Worm (Caenorhabditis elegans) whole organism, L2 larva: Measurements from ENCODE around the gene F09A5.2.
A peak's percentile ranks its signal among the peaks of the same experiment; 100 is the strongest.

Experiments used
- C34F6.9 ChIP-seq: fragments of 150-350 bp; optimal IDR thresholded peaks from 2 replicates; lab custom pipeline; 2014; ENCODE audit warnings: missing biosample characterization, missing genetic modification characterization
- F13H6.1 ChIP-seq: sonication (generic microtip); optimal IDR thresholded peaks from 2 replicates; lab custom pipeline; 2016; ENCODE audit warnings: missing genetic modification characterization, missing compliant biosample characterization
- Y55F3AM.14 ChIP-seq: fragments of 200-800 bp; sonication (Bioruptor generic); optimal IDR thresholded peaks from 2 replicates; lab custom pipeline; 2018; ENCODE audit warnings: mild to moderate bottlenecking, missing genetic modification characterization, missing compliant biosample characterization
- ZK546.5 ChIP-seq: sonication (generic microtip); optimal IDR thresholded peaks from 2 replicates; lab custom pipeline; 2017; ENCODE audit warnings: missing biosample characterization, missing genetic modification characterization
- alr-1 ChIP-seq: fragments of 150-350 bp; optimal IDR thresholded peaks from 2 replicates; lab custom pipeline; 2014; ENCODE audit warnings: missing biosample characterization, missing genetic modification characterization
- aly-2 ChIP-seq: fragments of 150-350 bp; optimal IDR thresholded peaks from 2 replicates; lab custom pipeline; 2014; ENCODE audit warnings: missing biosample characterization, missing genetic modification characterization
- ama-1 ChIP-seq: fragments of 150-350 bp; optimal IDR thresholded peaks from 2 replicates; lab custom pipeline; 2018; ENCODE audit warnings: inconsistent platforms
- blmp-1 ChIP-seq: sonication (generic microtip); optimal IDR thresholded peaks from 2 replicates; lab custom pipeline; 2017; ENCODE audit warnings: missing genetic modification characterization, mild to moderate bottlenecking, missing compliant biosample characterization, antibody characterized with exemption, moderate library complexity; ENCODE audit not compliant: insufficient read depth
- ceh-16 ChIP-seq: fragments of 150-350 bp; optimal IDR thresholded peaks from 2 replicates; lab custom pipeline; 2014; ENCODE audit warnings: missing biosample characterization, missing genetic modification characterization
- ceh-82 ChIP-seq: fragments of 150-350 bp; optimal IDR thresholded peaks from 2 replicates; lab custom pipeline; 2014; ENCODE audit warnings: missing biosample characterization, missing genetic modification characterization
- crh-2 ChIP-seq: sonication (generic microtip); optimal IDR thresholded peaks from 2 replicates; lab custom pipeline; 2017; ENCODE audit warnings: missing biosample characterization, missing genetic modification characterization
- egl-27 ChIP-seq: sonication (generic microtip); optimal IDR thresholded peaks from 3 replicates; lab custom pipeline; 2017; ENCODE audit warnings: missing biosample characterization, missing genetic modification reagents, missing genetic modification characterization
- elt-3 ChIP-seq: sonication (generic microtip); optimal IDR thresholded peaks from 2 replicates; lab custom pipeline; 2017; ENCODE audit warnings: missing biosample characterization, missing genetic modification characterization
- fos-1 ChIP-seq: fragments of 150-350 bp; optimal IDR thresholded peaks from 2 replicates; lab custom pipeline; 2014; ENCODE audit warnings: missing biosample characterization, missing genetic modification characterization
- gmeb-1 ChIP-seq: fragments of 150-350 bp; optimal IDR thresholded peaks from 2 replicates; lab custom pipeline; 2014; ENCODE audit warnings: missing biosample characterization, missing genetic modification characterization
- lin-11 ChIP-seq: fragments of 150-350 bp; sonication (generic microtip); optimal IDR thresholded peaks from 2 replicates; lab custom pipeline; 2014; ENCODE audit warnings: missing biosample characterization, missing genetic modification characterization, inconsistent platforms, mixed read lengths
- lin-39 ChIP-seq: fragments of 150-350 bp; optimal IDR thresholded peaks from 2 replicates; lab custom pipeline; 2014; ENCODE audit warnings: missing biosample characterization, missing genetic modification reagents, missing genetic modification characterization
- mab-5 ChIP-seq: fragments of 150-350 bp; optimal IDR thresholded peaks from 2 replicates; lab custom pipeline; 2014; ENCODE audit warnings: missing biosample characterization, missing genetic modification characterization
- mdl-1 ChIP-seq, 2 experiments: fragments of 150-350 bp in 1 of 2; sonication (generic microtip) in 1 of 2; optimal IDR thresholded peaks; 2 replicates each; lab custom pipeline; 2017; ENCODE audit warnings: missing biosample characterization in 2 of 2, missing genetic modification characterization in 2 of 2
- nhr-10 ChIP-seq: sonication (generic microtip); optimal IDR thresholded peaks from 2 replicates; lab custom pipeline; 2017; ENCODE audit warnings: missing biosample characterization, missing genetic modification characterization
- nhr-11 ChIP-seq: fragments of 150-350 bp; optimal IDR thresholded peaks from 2 replicates; lab custom pipeline; 2014; ENCODE audit warnings: missing biosample characterization, missing genetic modification characterization
- nhr-12 ChIP-seq: fragments of 150-350 bp; optimal IDR thresholded peaks from 2 replicates; lab custom pipeline; 2014; ENCODE audit warnings: missing biosample characterization, missing genetic modification characterization
- nhr-129 ChIP-seq: fragments of 150-350 bp; optimal IDR thresholded peaks from 2 replicates; lab custom pipeline; 2014; ENCODE audit warnings: missing biosample characterization, missing genetic modification characterization
- nhr-21 ChIP-seq: fragments of 150-350 bp; optimal IDR thresholded peaks from 2 replicates; lab custom pipeline; 2014; ENCODE audit warnings: missing biosample characterization, missing genetic modification characterization
- nhr-23 ChIP-seq: fragments of 150-350 bp; optimal IDR thresholded peaks from 2 replicates; lab custom pipeline; 2014; ENCODE audit warnings: missing biosample characterization, missing genetic modification reagents, missing genetic modification characterization
- nhr-25 ChIP-seq: fragments of 150-350 bp; sonication (generic microtip); optimal IDR thresholded peaks from 3 replicates; lab custom pipeline; 2014; ENCODE audit warnings: missing biosample characterization, missing genetic modification characterization
- peb-1 ChIP-seq: fragments of 150-350 bp; optimal IDR thresholded peaks from 2 replicates; lab custom pipeline; 2014; ENCODE audit warnings: missing biosample characterization, missing genetic modification characterization
- sem-4 ChIP-seq: fragments of 150-350 bp; optimal IDR thresholded peaks from 2 replicates; lab custom pipeline; 2014; ENCODE audit warnings: missing biosample characterization, missing genetic modification reagents, missing genetic modification characterization
- skn-1 ChIP-seq: sonication (generic microtip); optimal IDR thresholded peaks from 2 replicates; lab custom pipeline; 2017; ENCODE audit warnings: missing biosample characterization, missing genetic modification characterization
- sma-3 ChIP-seq: sonication (generic microtip); optimal IDR thresholded peaks from 2 replicates; lab custom pipeline; 2016; ENCODE audit warnings: missing genetic modification reagents, missing genetic modification characterization, missing compliant biosample characterization
- sma-9 ChIP-seq, 2 experiments: fragments of 150-350 bp in 1 of 2; sonication (generic microtip) in 1 of 2; optimal IDR thresholded peaks; 2 replicates each; lab custom pipeline; 2014 to 2016; ENCODE audit warnings: missing genetic modification characterization in 2 of 2, mild to moderate bottlenecking in 1 of 2, missing biosample characterization in 1 of 2, missing compliant biosample characterization in 1 of 2, missing genetic modification reagents in 1 of 2, moderate library complexity in 1 of 2
- snpc-4 ChIP-seq: fragments of 150-350 bp; optimal IDR thresholded peaks from 2 replicates; lab custom pipeline; 2014; ENCODE audit warnings: missing biosample characterization, missing genetic modification characterization
- unc-55 ChIP-seq: fragments of 150-350 bp; sonication (generic microtip); optimal IDR thresholded peaks from 3 replicates; lab custom pipeline; 2014; ENCODE audit warnings: missing biosample characterization, missing genetic modification reagents, missing genetic modification characterization
- zag-1 ChIP-seq: fragments of 150-350 bp; optimal IDR thresholded peaks from 2 replicates; lab custom pipeline; 2014; ENCODE audit warnings: missing biosample characterization, missing genetic modification characterization
- ztf-4 ChIP-seq: fragments of 150-350 bp; optimal IDR thresholded peaks from 2 replicates; lab custom pipeline; 2014; ENCODE audit warnings: missing biosample characterization, missing genetic modification characterization

The F09A5.2 gene

ce11 chrX:13110004-13110403 lies 24.9 kb upstream of the F09A5.2 start:
- TF ChIP-seq gmeb-1 (no peak), C34F6.9 (no peak), nhr-12 (tag; lab: Kevin White, UChicago) (no peak), nhr-11 (tag; lab: Kevin White, UChicago) (no peak), egl-27 (tag; lab: Kevin White, UChicago) (no peak), zag-1 (tag; lab: Kevin White, UChicago) (no peak), F13H6.1 (tag; lab: Kevin White, UChicago) (no peak), peb-1 (tag; lab: Kevin White, UChicago) (no peak), ceh-16 (tag; lab: Kevin White, UChicago) (no peak), alr-1 (no peak), lin-11 (no peak), fos-1 (no peak), mab-5 (tag; lab: Kevin White, UChicago) (no peak), nhr-10 (tag; lab: Kevin White, UChicago) (no peak)

DNA sequence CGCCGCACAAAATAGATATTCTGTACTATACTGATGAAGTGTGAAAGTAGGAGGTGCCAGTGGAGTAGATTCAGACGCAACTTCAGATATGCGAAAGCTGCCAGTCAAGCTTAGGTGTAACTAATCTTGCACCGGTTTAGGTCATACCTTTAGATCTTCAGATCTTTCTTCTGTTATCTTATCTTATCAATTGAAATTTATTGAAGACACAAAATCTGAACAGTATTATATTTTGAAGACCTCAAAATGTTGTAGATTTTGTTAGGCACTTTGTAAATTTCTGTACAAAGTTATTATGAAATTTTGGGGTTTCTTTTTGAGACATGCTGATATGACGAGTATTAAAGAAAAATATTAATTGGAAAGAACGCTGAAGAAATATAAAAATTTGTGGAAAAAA lies 22.2 kb upstream of the F09A5.2 start:
- TF ChIP-seq fos-1 (no peak), lin-11 (no peak), sma-3 (GFP tag; lab: Kevin White, UChicago) (no peak), gmeb-1 (no peak), Y55F3AM.14 (GFP tag; lab: Kevin White, UChicago) (no peak), sem-4 (tag; lab: Kevin White, UChicago) (no peak), snpc-4 (no peak), zag-1 (tag; lab: Kevin White, UChicago) (no peak), lin-39 (tag; lab: Kevin White, UChicago) (no peak), nhr-23 (no peak), unc-55 (GFP tag; lab: Kevin White, UChicago) (no peak), skn-1 (tag; lab: Kevin White, UChicago) (no peak), nhr-12 (tag; lab: Kevin White, UChicago) (no peak), elt-3 (tag; lab: Kevin White, UChicago) (no peak)

DNA sequence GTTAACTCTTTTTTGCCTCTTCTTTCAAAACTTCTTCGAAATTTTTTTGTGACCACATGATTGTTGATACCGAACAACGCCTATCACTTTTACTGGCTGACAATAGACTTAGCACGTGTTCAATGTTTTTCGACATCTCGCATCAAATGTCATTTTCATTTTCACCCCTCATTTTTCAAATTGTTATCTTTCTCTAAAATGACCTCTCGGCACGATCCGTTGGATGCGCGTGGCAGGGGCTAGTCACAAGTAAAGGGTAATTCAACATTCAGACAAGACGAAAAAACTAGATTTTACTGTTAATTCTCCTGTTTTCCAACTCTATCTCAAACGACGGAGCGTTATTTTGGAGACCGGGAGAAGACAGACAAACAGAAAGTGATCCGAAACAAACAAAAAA lies 21.4 kb upstream of the F09A5.2 start, which contains the start of gene F17H10.2:
Gene F17H10.2, plus strand, starts transcription at position 316 of the 400 bp plus-strand sequence.
- TF ChIP-seq nhr-12 (tag; lab: Kevin White, UChicago), result no peak
- no peak for TF ChIP-seq ama-1 (lab: Kevin White, UChicago)
- TF ChIP-seq nhr-21 (tag; lab: Kevin White, UChicago), result peak; percentile 40
- TF ChIP-seq nhr-129 (tag; lab: Kevin White, UChicago), result peak; percentile 56
- TF ChIP-seq mdl-1 (tag; optimal IDR thresholded peaks at IDR 0.05; lab: Kevin White, UChicago), result peak in 1 of 2 experiments; percentile 32
- no peak for TF ChIP-seq mab-5 (tag; lab: Kevin White, UChicago)
- peak; percentile 68 for TF ChIP-seq sma-9 (GFP tag; optimal IDR thresholded peaks at IDR 0.05; lab: Kevin White, UChicago)
- TF ChIP-seq sma-9 (tag; optimal IDR thresholded peaks at IDR 0.05; lab: Kevin White, UChicago), result no peak
- TF ChIP-seq crh-2 (tag; lab: Kevin White, UChicago), result peak; percentile 73
- peak; percentile 80 for TF ChIP-seq sma-3 (GFP tag; lab: Kevin White, UChicago)
- peak; percentile 88 for TF ChIP-seq blmp-1 (tag; lab: Kevin White, UChicago)
- TF ChIP-seq nhr-25, result peak; percentile 81
- TF ChIP-seq, all 48 proteins: peak for 8

ce11 chrX:13115694-13116093 lies 19.2 kb upstream of the F09A5.2 start:
- TF ChIP-seq nhr-25 (no peak), sma-3 (GFP tag; lab: Kevin White, UChicago) (no peak), F13H6.1 (tag; lab: Kevin White, UChicago) (no peak), zag-1 (tag; lab: Kevin White, UChicago) (no peak), ztf-4 (tag; lab: Kevin White, UChicago) (no peak), aly-2 (tag; lab: Kevin White, UChicago) (no peak), elt-3 (tag; lab: Kevin White, UChicago) (no peak), ceh-82 (tag; lab: Kevin White, UChicago) (no peak), nhr-21 (tag; lab: Kevin White, UChicago) (no peak), Y55F3AM.14 (GFP tag; lab: Kevin White, UChicago) (no peak), sma-9 (GFP tag; optimal IDR thresholded peaks at IDR 0.05; lab: Kevin White, UChicago) (no peak), sma-9 (tag; optimal IDR thresholded peaks at IDR 0.05; lab: Kevin White, UChicago) (no peak), gmeb-1 (no peak), ZK546.5 (tag; lab: Kevin White, UChicago) (no peak), ama-1 (lab: Kevin White, UChicago) (no peak)
